Worm (Caenorhabditis elegans) whole organism, early embryonic: ENCODE data around the gene B0228.7.

ENCODE experiments used
- B0310.2 ChIP-seq: sonication (generic microtip); optimal IDR thresholded peaks from 2 replicates; lab custom pipeline; 2016; ENCODE audit warnings: mild to moderate bottlenecking, missing genetic modification characterization, missing compliant biosample characterization
- F13C5.2 ChIP-seq: sonication (generic microtip); optimal IDR thresholded peaks from 2 replicates; lab custom pipeline; 2017; ENCODE audit warnings: mild to moderate bottlenecking, missing genetic modification characterization, inconsistent platforms, missing compliant biosample characterization
- aly-1 ChIP-seq: sonication (generic microtip); optimal IDR thresholded peaks from 2 replicates; lab custom pipeline; 2016; ENCODE audit warnings: missing genetic modification characterization, missing compliant biosample characterization
- ama-1 ChIP-seq: fragments of 150-350 bp; optimal IDR thresholded peaks from 2 replicates; lab custom pipeline; 2014
- ceh-36 ChIP-seq: sonication (generic microtip); optimal IDR thresholded peaks from 2 replicates; lab custom pipeline; 2016; ENCODE audit warnings: missing genetic modification characterization, inconsistent platforms, missing compliant biosample characterization
- ets-7 ChIP-seq: sonication (generic microtip); optimal IDR thresholded peaks from 2 replicates; lab custom pipeline; 2016; ENCODE audit warnings: missing genotype, missing genetic modification characterization, missing compliant biosample characterization
- flt-1 ChIP-seq: fragments of 200-800 bp; sonication (Bioruptor generic); IDR thresholded peaks from 2 replicates; pipeline ENCODE4 v1.3.6; 2022; ENCODE audit warnings: missing genetic modification characterization, missing compliant biosample characterization
- scrt-1 ChIP-seq: fragments of 200-800 bp; sonication (Bioruptor generic); IDR thresholded peaks from 2 replicates; pipeline ENCODE4 v1.3.6; 2022; ENCODE audit warnings: missing genetic modification characterization, missing compliant biosample characterization
- tbx-37 ChIP-seq: fragments of 200-800 bp; sonication (Bioruptor generic); conservative IDR thresholded peaks from 2 replicates; pipeline ENCODE4 v1.3.6; 2022; ENCODE audit warnings: missing genetic modification reagents, missing genetic modification characterization, missing compliant biosample characterization
- tra-4 ChIP-seq: sonication (generic microtip); optimal IDR thresholded peaks from 2 replicates; lab custom pipeline; 2017; ENCODE audit warnings: missing genetic modification characterization, missing compliant biosample characterization

ce11 chrII:7777320-7777978 is 18.6 kb upstream of the B0228.7 start, which contains the start of gene mthf-1:
- TF ChIP-seq flt-1 (GFP tag; lab: Robert Waterston, UW) (no peak), ets-7 (tag; lab: Kevin White, UChicago) (no peak), ama-1 (lab: Kevin White, UChicago) (no peak), scrt-1 (GFP tag; lab: Robert Waterston, UW) (no peak), tbx-37 (GFP tag; lab: Robert Waterston, UW) (no peak), aly-1 (tag; lab: Kevin White, UChicago) (no peak), tra-4 (no peak), ceh-36 (no peak), F13C5.2 (tag; lab: Kevin White, UChicago) (no peak), B0310.2 (tag; lab: Kevin White, UChicago) (no peak)
